Worm (Caenorhabditis elegans): Measurements from ENCODE around the gene F53F1.2.

Gene F53F1.2

DNA sequence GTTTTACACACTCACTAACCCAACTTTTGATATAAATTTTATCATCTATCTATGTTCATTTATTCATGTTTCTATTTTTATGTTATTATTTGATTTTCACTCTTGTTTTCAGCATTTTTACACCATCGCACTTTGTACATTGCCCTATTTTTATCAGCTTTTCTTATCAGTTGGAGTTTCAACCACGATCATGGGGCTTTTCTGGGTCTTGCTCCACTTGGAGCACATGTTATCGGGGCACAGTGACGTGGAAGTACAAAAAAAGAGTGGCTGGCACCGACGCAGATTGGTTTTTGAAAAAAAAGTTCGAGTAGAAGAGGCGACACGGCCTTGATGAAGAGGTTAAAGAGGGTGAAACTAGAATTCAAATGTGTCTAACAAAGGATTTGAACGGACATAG, 29.5 kb upstream of the F53F1.2 start:
- TF ChIP-seq hmg-4 (GFP tag; optimal IDR thresholded peaks at IDR 0.05), result no peak
- no peak for TF ChIP-seq hnd-1 (tag; optimal IDR thresholded peaks at IDR 0.05)
- TF ChIP-seq flt-1 (GFP tag; IDR thresholded peaks at IDR 0.05), result no peak
- TF ChIP-seq tbx-37 (GFP tag; conservative IDR thresholded peaks at IDR 0.05), result no peak
- TF ChIP-seq sea-1 (GFP tag; conservative IDR thresholded peaks at IDR 0.05), result no peak
- no peak for TF ChIP-seq tbx-11 (GFP tag; IDR thresholded peaks at IDR 0.05)
- TF ChIP-seq scrt-1 (GFP tag; IDR thresholded peaks at IDR 0.05), result no peak
- no peak for TF ChIP-seq aly-1 (tag; optimal IDR thresholded peaks at IDR 0.05)
- TF ChIP-seq ceh-13 (GFP tag; optimal IDR thresholded peaks at IDR 0.05), result no peak
- no peak for TF ChIP-seq ama-1 (optimal IDR thresholded peaks at IDR 0.05)
- TF ChIP-seq pes-1 (GFP tag; IDR thresholded peaks at IDR 0.05), result no peak
- TF ChIP-seq hmbx-1 (tag; optimal IDR thresholded peaks at IDR 0.05), result no peak
- TF ChIP-seq ceh-36 (tag; optimal IDR thresholded peaks at IDR 0.05), result no peak
- no peak for TF ChIP-seq F13C5.2 (tag; optimal IDR thresholded peaks at IDR 0.05)
- TF ChIP-seq B0310.2 (tag; optimal IDR thresholded peaks at IDR 0.05), result no peak
- no peak for TF ChIP-seq ets-7 (tag; optimal IDR thresholded peaks at IDR 0.05)
- TF ChIP-seq tra-4 (tag; optimal IDR thresholded peaks at IDR 0.05), result no peak

DNA sequence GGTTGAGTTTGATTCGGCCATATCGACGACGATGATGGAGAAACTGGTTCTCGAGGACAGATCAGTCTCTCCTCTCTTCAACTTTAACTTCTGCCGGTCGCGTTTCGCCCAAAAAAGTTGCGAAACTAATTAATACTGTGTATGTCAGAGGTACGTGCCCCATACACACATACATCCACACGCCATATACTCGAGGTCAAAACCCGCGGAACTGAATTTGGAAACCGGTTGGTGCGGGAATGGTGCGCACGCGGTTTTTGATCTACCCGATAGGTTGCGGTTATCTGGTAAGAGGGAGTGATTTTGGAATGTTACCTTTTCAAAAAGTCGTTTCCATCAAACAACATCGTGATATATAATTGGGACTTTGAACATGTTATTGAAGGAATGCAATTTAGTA, 26.4 kb upstream of the F53F1.2 start, which contains the start of gene ifbp-1:
Gene ifbp-1 (minus strand): TSS at position 85 of the 400 bp plus-strand sequence.
- TF ChIP-seq scrt-1 (GFP tag; IDR thresholded peaks at IDR 0.05), result no peak
- TF ChIP-seq ets-7 (tag; optimal IDR thresholded peaks at IDR 0.05), result no peak
- TF ChIP-seq hmbx-1 (tag; optimal IDR thresholded peaks at IDR 0.05), result no peak
- TF ChIP-seq ceh-13 (GFP tag; optimal IDR thresholded peaks at IDR 0.05), result no peak
- no peak for TF ChIP-seq hnd-1 (tag; optimal IDR thresholded peaks at IDR 0.05)
- no peak for TF ChIP-seq F13C5.2 (tag; optimal IDR thresholded peaks at IDR 0.05)
- TF ChIP-seq tbx-37 (GFP tag; conservative IDR thresholded peaks at IDR 0.05), result no peak
- TF ChIP-seq ceh-36 (tag; optimal IDR thresholded peaks at IDR 0.05), result no peak
- TF ChIP-seq tra-4 (tag; optimal IDR thresholded peaks at IDR 0.05), result no peak

DNA sequence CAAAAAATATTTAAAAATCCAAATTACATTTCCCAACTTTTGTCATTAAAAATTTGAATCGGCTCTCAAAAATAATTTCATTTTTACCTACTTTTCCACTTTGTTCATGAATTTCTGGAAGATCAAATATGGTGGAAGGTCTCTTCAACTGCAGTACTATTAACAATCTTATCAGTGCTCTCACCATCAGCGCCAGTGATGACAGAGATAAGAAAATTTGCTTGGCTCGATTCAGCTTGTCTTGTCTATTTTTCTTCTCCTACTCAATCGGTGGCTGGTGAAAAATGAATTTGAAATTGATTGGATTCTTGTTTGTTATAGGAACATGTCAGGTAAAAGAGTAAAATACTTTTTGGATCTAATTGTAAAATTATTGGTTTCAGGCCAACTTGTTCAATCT, 25.6 kb upstream of the F53F1.2 start, which contains the start of gene cpz-2:
Gene cpz-2 (plus strand): TSS at position 210 of the 400 bp plus-strand sequence.
- TF ChIP-seq tbx-37 (GFP tag; conservative IDR thresholded peaks at IDR 0.05) (no peak), aly-1 (tag; optimal IDR thresholded peaks at IDR 0.05) (no peak), scrt-1 (GFP tag; IDR thresholded peaks at IDR 0.05) (no peak), ama-1 (optimal IDR thresholded peaks at IDR 0.05) (no peak), ceh-13 (GFP tag; optimal IDR thresholded peaks at IDR 0.05) (no peak), ets-7 (tag; optimal IDR thresholded peaks at IDR 0.05) (no peak), ceh-36 (tag; optimal IDR thresholded peaks at IDR 0.05) (no peak), B0310.2 (tag; optimal IDR thresholded peaks at IDR 0.05) (no peak), tbx-11 (GFP tag; IDR thresholded peaks at IDR 0.05) (no peak), sea-1 (GFP tag; conservative IDR thresholded peaks at IDR 0.05) (no peak), hmg-4 (GFP tag; optimal IDR thresholded peaks at IDR 0.05) (no peak), tra-4 (tag; optimal IDR thresholded peaks at IDR 0.05) (no peak), pes-1 (GFP tag; IDR thresholded peaks at IDR 0.05) (no peak), hnd-1 (tag; optimal IDR thresholded peaks at IDR 0.05) (no peak), flt-1 (GFP tag; IDR thresholded peaks at IDR 0.05) (no peak), hmbx-1 (tag; optimal IDR thresholded peaks at IDR 0.05) (no peak), F13C5.2 (tag; optimal IDR thresholded peaks at IDR 0.05) (no peak)

DNA sequence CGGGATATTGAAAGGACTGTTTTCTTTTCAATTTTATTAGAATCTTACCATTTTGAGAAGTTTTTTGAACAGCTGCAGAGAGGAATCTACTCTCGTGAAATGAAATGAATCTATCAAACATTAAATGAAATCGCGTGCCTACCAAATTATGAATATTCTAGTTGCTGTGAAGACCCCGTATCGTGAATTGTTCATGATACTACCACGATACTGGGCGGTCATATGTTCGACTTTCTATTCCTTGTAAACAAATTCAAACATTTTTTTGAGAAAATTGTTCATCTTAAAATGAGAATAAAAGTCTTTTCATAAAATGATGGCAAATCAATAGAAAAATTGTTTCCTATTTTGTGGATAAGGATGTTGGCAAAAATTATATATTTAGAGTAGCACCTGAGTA, 20.8 kb upstream of the F53F1.2 start, which contains the start of gene gcy-34:
Gene gcy-34 (minus strand): TSS at position 101 of the 400 bp plus-strand sequence.
- no peak for TF ChIP-seq hmbx-1 (tag; optimal IDR thresholded peaks at IDR 0.05)
- no peak for TF ChIP-seq flt-1 (GFP tag; IDR thresholded peaks at IDR 0.05)
- TF ChIP-seq scrt-1 (GFP tag; IDR thresholded peaks at IDR 0.05), result no peak
- no peak for TF ChIP-seq hmg-4 (GFP tag; optimal IDR thresholded peaks at IDR 0.05)
- no peak for TF ChIP-seq aly-1 (tag; optimal IDR thresholded peaks at IDR 0.05)
- TF ChIP-seq ceh-36 (tag; optimal IDR thresholded peaks at IDR 0.05), result no peak
- no peak for TF ChIP-seq ama-1 (optimal IDR thresholded peaks at IDR 0.05)
- TF ChIP-seq ets-7 (tag; optimal IDR thresholded peaks at IDR 0.05), result no peak
- no peak for TF ChIP-seq pes-1 (GFP tag; IDR thresholded peaks at IDR 0.05)
- TF ChIP-seq sea-1 (GFP tag; conservative IDR thresholded peaks at IDR 0.05), result no peak
- TF ChIP-seq hnd-1 (tag; optimal IDR thresholded peaks at IDR 0.05), result no peak
- TF ChIP-seq tbx-37 (GFP tag; conservative IDR thresholded peaks at IDR 0.05), result no peak
- no peak for TF ChIP-seq tbx-11 (GFP tag; IDR thresholded peaks at IDR 0.05)
- no peak for TF ChIP-seq F13C5.2 (tag; optimal IDR thresholded peaks at IDR 0.05)
- no peak for TF ChIP-seq ceh-13 (GFP tag; optimal IDR thresholded peaks at IDR 0.05)

DNA sequence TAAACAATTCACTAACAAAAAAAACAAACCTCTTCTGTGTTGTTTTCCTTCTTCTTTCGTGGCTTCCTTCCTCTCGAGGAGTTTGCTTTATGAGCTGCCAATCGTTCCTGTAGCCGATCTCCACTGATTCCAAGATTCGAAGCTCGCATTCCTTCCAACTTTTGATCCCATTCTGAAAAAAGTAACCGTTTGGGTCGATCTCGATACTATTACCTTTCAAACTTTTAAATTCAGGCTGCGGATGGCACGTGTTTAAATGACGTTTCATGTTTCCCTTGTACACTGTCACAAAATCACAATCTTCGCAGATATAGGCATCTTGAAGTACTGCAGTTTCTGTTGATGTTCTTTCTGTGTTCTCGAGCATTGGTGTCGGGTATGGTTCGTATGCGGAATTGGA, 19.1 kb upstream of the F53F1.2 start:
- TF ChIP-seq aly-1 (tag; optimal IDR thresholded peaks at IDR 0.05), result no peak
- TF ChIP-seq hmbx-1 (tag; optimal IDR thresholded peaks at IDR 0.05), result no peak
- no peak for TF ChIP-seq tra-4 (tag; optimal IDR thresholded peaks at IDR 0.05)
- TF ChIP-seq ama-1 (optimal IDR thresholded peaks at IDR 0.05), result no peak
- TF ChIP-seq B0310.2 (tag; optimal IDR thresholded peaks at IDR 0.05), result no peak
- TF ChIP-seq ceh-36 (tag; optimal IDR thresholded peaks at IDR 0.05), result no peak
- no peak for TF ChIP-seq hnd-1 (tag; optimal IDR thresholded peaks at IDR 0.05)
- TF ChIP-seq flt-1 (GFP tag; IDR thresholded peaks at IDR 0.05), result no peak
- no peak for TF ChIP-seq F13C5.2 (tag; optimal IDR thresholded peaks at IDR 0.05)
- TF ChIP-seq ceh-13 (GFP tag; optimal IDR thresholded peaks at IDR 0.05), result no peak

DNA sequence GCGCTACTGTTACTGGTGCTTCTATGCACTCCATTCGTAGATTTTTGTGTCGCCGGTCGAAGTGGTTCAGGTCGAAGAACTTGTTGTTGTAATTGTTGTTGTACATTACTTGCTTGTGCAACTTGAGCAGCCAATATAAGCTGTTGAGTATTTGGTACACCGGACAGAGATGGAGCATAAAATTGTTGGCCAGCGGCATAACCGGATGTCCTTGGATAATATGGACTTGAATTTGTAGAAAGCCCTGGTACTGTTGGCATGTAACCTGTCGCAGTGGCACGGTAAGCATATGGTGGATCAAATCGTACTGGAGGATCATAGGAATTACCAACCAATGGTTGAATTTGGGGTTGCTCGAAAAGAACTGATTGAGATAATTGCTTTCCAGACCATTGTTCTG, 17.7 kb upstream of the F53F1.2 start:
- TF ChIP-seq hnd-1 (tag; optimal IDR thresholded peaks at IDR 0.05) (no peak), F13C5.2 (tag; optimal IDR thresholded peaks at IDR 0.05) (no peak)

DNA sequence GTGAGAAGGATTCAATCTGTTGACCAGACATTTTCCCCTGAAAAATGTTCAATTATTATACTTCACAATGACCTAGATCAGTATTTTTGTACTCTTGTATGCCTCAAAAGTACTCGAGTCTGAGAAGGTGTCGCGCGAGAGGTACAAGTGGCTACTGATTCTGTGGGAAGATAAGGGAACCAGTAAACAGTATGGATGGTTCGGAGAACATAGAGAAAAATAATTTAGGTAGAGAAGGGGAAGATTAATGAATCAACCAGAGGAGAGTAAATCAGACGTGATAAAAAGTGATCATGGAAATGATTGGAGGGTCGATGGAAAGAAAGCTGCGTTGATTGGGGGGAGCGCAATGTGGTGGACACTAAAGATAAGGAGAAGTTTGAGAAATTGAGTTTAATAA, 17.2 kb upstream of the F53F1.2 start:
- TF ChIP-seq F13C5.2 (tag; optimal IDR thresholded peaks at IDR 0.05), result no peak
- no peak for TF ChIP-seq sea-1 (GFP tag; conservative IDR thresholded peaks at IDR 0.05)
- no peak for TF ChIP-seq ama-1 (optimal IDR thresholded peaks at IDR 0.05)
- TF ChIP-seq hmg-4 (GFP tag; optimal IDR thresholded peaks at IDR 0.05), result no peak
- TF ChIP-seq hmbx-1 (tag; optimal IDR thresholded peaks at IDR 0.05), result no peak
- no peak for TF ChIP-seq flt-1 (GFP tag; IDR thresholded peaks at IDR 0.05)
- no peak for TF ChIP-seq B0310.2 (tag; optimal IDR thresholded peaks at IDR 0.05)
- no peak for TF ChIP-seq tbx-37 (GFP tag; conservative IDR thresholded peaks at IDR 0.05)
- TF ChIP-seq ets-7 (tag; optimal IDR thresholded peaks at IDR 0.05), result no peak
- TF ChIP-seq pes-1 (GFP tag; IDR thresholded peaks at IDR 0.05), result no peak
- no peak for TF ChIP-seq ceh-13 (GFP tag; optimal IDR thresholded peaks at IDR 0.05)
- TF ChIP-seq tra-4 (tag; optimal IDR thresholded peaks at IDR 0.05), result no peak
- TF ChIP-seq scrt-1 (GFP tag; IDR thresholded peaks at IDR 0.05), result no peak

Measured in whole organism, early embryonic.